Fruit fly (Drosophila melanogaster): Measurements from ENCODE around the gene CG31678.

CG31678 gene

DNA sequence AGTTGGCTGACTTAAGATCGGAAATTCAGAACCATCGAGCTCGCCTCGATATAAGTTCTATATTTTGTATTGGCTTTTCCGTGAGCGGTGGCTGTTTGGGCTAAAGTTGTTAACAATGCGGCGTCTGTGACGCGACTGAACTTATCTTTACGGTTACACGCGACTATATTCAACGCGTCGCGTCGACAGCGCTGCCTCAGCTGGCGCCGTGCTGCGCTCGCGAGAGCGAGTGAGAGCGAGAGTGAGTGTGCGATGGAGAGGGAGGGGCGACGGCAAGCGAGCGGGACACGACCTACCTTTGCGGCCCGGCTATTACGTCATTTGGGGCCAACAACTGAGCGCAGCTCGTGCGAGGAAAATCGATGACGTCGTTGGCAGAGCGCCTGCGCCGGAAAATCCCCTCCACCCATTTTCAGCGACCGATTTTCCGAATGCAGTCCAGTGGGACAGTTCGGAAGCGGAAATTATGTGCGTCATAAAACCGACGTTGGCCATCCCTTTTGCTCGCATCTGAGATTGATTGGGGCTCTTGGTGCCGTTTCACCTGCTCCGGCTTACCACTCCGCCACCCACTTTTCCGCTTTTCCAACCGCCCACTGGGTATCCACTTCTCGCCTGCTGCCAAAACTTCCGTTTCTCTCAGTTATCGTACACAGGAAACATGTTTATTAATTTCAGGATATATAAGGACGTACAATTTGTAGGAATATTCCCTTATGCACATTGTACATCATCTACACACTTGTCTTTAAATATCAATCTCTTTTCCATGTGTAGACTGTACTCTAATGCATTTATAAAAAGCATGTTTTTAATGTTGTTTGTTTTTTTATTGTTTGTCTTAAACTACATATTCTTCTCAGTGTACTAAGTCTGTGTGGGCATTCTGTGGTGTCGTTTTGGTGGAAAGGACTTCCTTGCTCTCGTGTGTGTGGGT is 39.0 kb upstream of the CG31678 start, which contains the start of gene Hr38 (continued):
- TF ChIP-seq ato (GFP tag; IDR thresholded peaks at IDR 0.05; ENCODE audit: partially characterized antibody) (0 out of 2 replicates have a peak, but pooled peaks have one; percentile 42), PHDP (tag; optimal IDR thresholded peaks at IDR 0.05) (peak; percentile 62), CG3281 (GFP tag; optimal IDR thresholded peaks at IDR 0.05) (peak; percentile 67), NFAT (GFP tag; IDR thresholded peaks at IDR 0.05) (0 out of 2 replicates have a peak, but pooled peaks have one; percentile 8), pita (GFP tag; optimal IDR thresholded peaks at IDR 0.05) (no peak), maf-S (GFP tag; optimal IDR thresholded peaks at IDR 0.05) (no peak), Antp (GFP tag; optimal IDR thresholded peaks at IDR 0.05) (peak; percentile 51), gcm2 (GFP tag; optimal IDR thresholded peaks at IDR 0.05) (no peak), CG31388 (GFP tag; optimal IDR thresholded peaks at IDR 0.05) (no peak), Elba2 (GFP tag; optimal IDR thresholded peaks at IDR 0.05) (no peak), Dll (GFP tag; IDR thresholded peaks at IDR 0.05; ENCODE audit: partially characterized antibody) (peak; percentile 33; the same call in 1 of the 4 replicates), CG10147 (GFP tag; optimal IDR thresholded peaks at IDR 0.05) (peak; percentile 29), CG18764 (GFP tag; optimal IDR thresholded peaks at IDR 0.05) (no peak), CG18011 (GFP tag; optimal IDR thresholded peaks at IDR 0.05) (no peak), CG34376 (GFP tag; optimal IDR thresholded peaks at IDR 0.05) (peak; percentile 52), ac (GFP tag; optimal IDR thresholded peaks at IDR 0.05) (no peak), Abd-B (GFP tag; optimal IDR thresholded peaks at IDR 0.05) (peak; percentile 30), phol (tag; optimal IDR thresholded peaks at IDR 0.05) (peak; percentile 32), CG15073 (GFP tag; optimal IDR thresholded peaks at IDR 0.05) (no peak), cwo (GFP tag; optimal IDR thresholded peaks at IDR 0.05) (peak; percentile 59), sna (GFP tag; IDR thresholded peaks at IDR 0.05; ENCODE audit: partially characterized antibody) (peak; percentile 61), CG2116 (GFP tag; optimal IDR thresholded peaks at IDR 0.05) (no peak), sc (optimal IDR thresholded peaks at IDR 0.05) (no peak), sc (GFP tag; optimal IDR thresholded peaks at IDR 0.05) (no peak), CG4730 (GFP tag; IDR thresholded peaks at IDR 0.05) (no peak), CG11085 (GFP tag; IDR thresholded peaks at IDR 0.05) (no peak), insv (GFP tag; optimal IDR thresholded peaks at IDR 0.05) (no peak), crc (GFP tag; optimal IDR thresholded peaks at IDR 0.05) (no peak), gsb-n (tag; optimal IDR thresholded peaks at IDR 0.05) (no peak), luna (GFP tag; optimal IDR thresholded peaks at IDR 0.05) (no peak), Xbp1 (GFP tag; optimal IDR thresholded peaks at IDR 0.05) (peak; percentile 45), CG9215 (GFP tag; IDR thresholded peaks at IDR 0.05) (0 out of 2 replicates have a peak, but pooled peaks have one; percentile 21), CG17802 (tag; optimal IDR thresholded peaks at IDR 0.05) (no peak), CG4282 (GFP tag; optimal IDR thresholded peaks at IDR 0.05) (no peak), CG11696 (GFP tag; IDR thresholded peaks at IDR 0.05) (no peak), Meics (GFP tag; optimal IDR thresholded peaks at IDR 0.05) (peak; percentile 73), Mad (GFP tag; optimal IDR thresholded peaks at IDR 0.05) (no peak), gt (GFP tag; IDR thresholded peaks at IDR 0.05) (no peak), sim (GFP tag; IDR thresholded peaks at IDR 0.05) (no peak), ATbp (GFP tag; optimal IDR thresholded peaks at IDR 0.05) (no peak), Awh (GFP tag; IDR thresholded peaks at IDR 0.05) (peak; percentile 54; the same call in 1 of the 2 replicates), cas (GFP tag; IDR thresholded peaks at IDR 0.05) (no peak), CG43689 (GFP tag; IDR thresholded peaks at IDR 0.05) (no peak), CG1832 (GFP tag; optimal IDR thresholded peaks at IDR 0.05) (peak; percentile 47), jigr1 (GFP tag; IDR thresholded peaks at IDR 0.05) (no peak), aop (GFP tag; IDR thresholded peaks at IDR 0.05) (no peak), dimm (GFP tag; IDR thresholded peaks at IDR 0.05) (no peak), en (GFP tag; optimal IDR thresholded peaks at IDR 0.05) (no peak), CG9727 (GFP tag; optimal IDR thresholded peaks at IDR 0.05) (peak; percentile 27)

Measured in whole organism, embryonic.